Worm (Caenorhabditis elegans) whole organism, L2 larva: Measurements from ENCODE around the gene srxa-10.

Source experiments
- C34F6.9 ChIP-seq: fragments of 150-350 bp; optimal IDR thresholded peaks from 2 replicates; lab custom pipeline; 2014; ENCODE audit warnings: missing biosample characterization, missing genetic modification characterization
- R02D3.7 ChIP-seq: fragments of 150-350 bp; optimal IDR thresholded peaks from 2 replicates; lab custom pipeline; 2014; ENCODE audit warnings: missing biosample characterization, missing genetic modification characterization
- Y55F3AM.14 ChIP-seq: fragments of 200-800 bp; sonication (Bioruptor generic); optimal IDR thresholded peaks from 2 replicates; lab custom pipeline; 2018; ENCODE audit warnings: mild to moderate bottlenecking, missing genetic modification characterization, missing compliant biosample characterization
- alr-1 ChIP-seq: fragments of 150-350 bp; optimal IDR thresholded peaks from 2 replicates; lab custom pipeline; 2014; ENCODE audit warnings: missing biosample characterization, missing genetic modification characterization
- ceh-82 ChIP-seq: fragments of 150-350 bp; optimal IDR thresholded peaks from 2 replicates; lab custom pipeline; 2014; ENCODE audit warnings: missing biosample characterization, missing genetic modification characterization
- crh-2 ChIP-seq: sonication (generic microtip); optimal IDR thresholded peaks from 2 replicates; lab custom pipeline; 2017; ENCODE audit warnings: missing biosample characterization, missing genetic modification characterization
- dmd-4 ChIP-seq: sonication (generic microtip); optimal IDR thresholded peaks from 2 replicates; lab custom pipeline; 2017; ENCODE audit warnings: missing biosample characterization, missing genetic modification characterization
- elt-1 ChIP-seq: fragments of 150-350 bp; optimal IDR thresholded peaks from 2 replicates; lab custom pipeline; 2014; ENCODE audit warnings: missing biosample characterization, missing genetic modification characterization
- elt-3 ChIP-seq: sonication (generic microtip); optimal IDR thresholded peaks from 2 replicates; lab custom pipeline; 2017; ENCODE audit warnings: missing biosample characterization, missing genetic modification characterization
- fos-1 ChIP-seq: fragments of 150-350 bp; optimal IDR thresholded peaks from 2 replicates; lab custom pipeline; 2014; ENCODE audit warnings: missing biosample characterization, missing genetic modification characterization
- gmeb-1 ChIP-seq: fragments of 150-350 bp; optimal IDR thresholded peaks from 2 replicates; lab custom pipeline; 2014; ENCODE audit warnings: missing biosample characterization, missing genetic modification characterization
- lin-11 ChIP-seq: fragments of 150-350 bp; sonication (generic microtip); optimal IDR thresholded peaks from 2 replicates; lab custom pipeline; 2014; ENCODE audit warnings: missing biosample characterization, missing genetic modification characterization, inconsistent platforms, mixed read lengths
- lin-13 ChIP-seq: fragments of 150-350 bp; optimal IDR thresholded peaks from 2 replicates; lab custom pipeline; 2014; ENCODE audit warnings: missing biosample characterization, missing genetic modification reagents, missing genetic modification characterization
- lin-39 ChIP-seq: fragments of 150-350 bp; optimal IDR thresholded peaks from 2 replicates; lab custom pipeline; 2014; ENCODE audit warnings: missing biosample characterization, missing genetic modification reagents, missing genetic modification characterization
- mab-5 ChIP-seq: fragments of 150-350 bp; optimal IDR thresholded peaks from 2 replicates; lab custom pipeline; 2014; ENCODE audit warnings: missing biosample characterization, missing genetic modification characterization
- mbf-1 ChIP-seq: sonication (generic microtip); optimal IDR thresholded peaks from 2 replicates; lab custom pipeline; 2017; ENCODE audit warnings: missing biosample characterization, missing genetic modification characterization
- mdl-1 ChIP-seq, 2 experiments: fragments of 150-350 bp in 1 of 2; sonication (generic microtip) in 1 of 2; optimal IDR thresholded peaks; 2 replicates each; lab custom pipeline; 2017; ENCODE audit warnings: missing biosample characterization in 2 of 2, missing genetic modification characterization in 2 of 2
- nhr-10 ChIP-seq: sonication (generic microtip); optimal IDR thresholded peaks from 2 replicates; lab custom pipeline; 2017; ENCODE audit warnings: missing biosample characterization, missing genetic modification characterization
- nhr-11 ChIP-seq: fragments of 150-350 bp; optimal IDR thresholded peaks from 2 replicates; lab custom pipeline; 2014; ENCODE audit warnings: missing biosample characterization, missing genetic modification characterization
- nhr-12 ChIP-seq: fragments of 150-350 bp; optimal IDR thresholded peaks from 2 replicates; lab custom pipeline; 2014; ENCODE audit warnings: missing biosample characterization, missing genetic modification characterization
- nhr-21 ChIP-seq: fragments of 150-350 bp; optimal IDR thresholded peaks from 2 replicates; lab custom pipeline; 2014; ENCODE audit warnings: missing biosample characterization, missing genetic modification characterization
- nhr-23 ChIP-seq: fragments of 150-350 bp; optimal IDR thresholded peaks from 2 replicates; lab custom pipeline; 2014; ENCODE audit warnings: missing biosample characterization, missing genetic modification reagents, missing genetic modification characterization
- nhr-25 ChIP-seq: fragments of 150-350 bp; sonication (generic microtip); optimal IDR thresholded peaks from 3 replicates; lab custom pipeline; 2014; ENCODE audit warnings: missing biosample characterization, missing genetic modification characterization
- nhr-77 ChIP-seq: fragments of 150-350 bp; optimal IDR thresholded peaks from 2 replicates; lab custom pipeline; 2014; ENCODE audit warnings: missing biosample characterization, missing genetic modification characterization
- peb-1 ChIP-seq: fragments of 150-350 bp; optimal IDR thresholded peaks from 2 replicates; lab custom pipeline; 2014; ENCODE audit warnings: missing biosample characterization, missing genetic modification characterization
- sem-4 ChIP-seq: fragments of 150-350 bp; optimal IDR thresholded peaks from 2 replicates; lab custom pipeline; 2014; ENCODE audit warnings: missing biosample characterization, missing genetic modification reagents, missing genetic modification characterization
- sma-3 ChIP-seq: sonication (generic microtip); optimal IDR thresholded peaks from 2 replicates; lab custom pipeline; 2016; ENCODE audit warnings: missing genetic modification reagents, missing genetic modification characterization, missing compliant biosample characterization
- sma-9 ChIP-seq, 2 experiments: fragments of 150-350 bp in 1 of 2; sonication (generic microtip) in 1 of 2; optimal IDR thresholded peaks; 2 replicates each; lab custom pipeline; 2014 to 2016; ENCODE audit warnings: missing genetic modification characterization in 2 of 2, mild to moderate bottlenecking in 1 of 2, missing biosample characterization in 1 of 2, missing compliant biosample characterization in 1 of 2, missing genetic modification reagents in 1 of 2, moderate library complexity in 1 of 2
- unc-39 ChIP-seq: fragments of 150-350 bp; optimal IDR thresholded peaks from 2 replicates; lab custom pipeline; 2014; ENCODE audit warnings: missing biosample characterization, missing genetic modification characterization
- unc-62 ChIP-seq: fragments of 150-350 bp; optimal IDR thresholded peaks from 2 replicates; lab custom pipeline; 2014; ENCODE audit warnings: missing biosample characterization, missing genetic modification reagents, missing genetic modification characterization
- ztf-1 ChIP-seq: fragments of 200-800 bp; sonication (Bioruptor generic); conservative IDR thresholded peaks from 2 replicates; pipeline ENCODE4 v1.3.6; 2022; ENCODE audit warnings: missing genetic modification characterization, missing compliant biosample characterization
- ztf-11 ChIP-seq: sonication (generic microtip); optimal IDR thresholded peaks from 2 replicates; lab custom pipeline; 2017; ENCODE audit warnings: missing biosample characterization, missing genetic modification characterization
- ztf-4 ChIP-seq: fragments of 150-350 bp; optimal IDR thresholded peaks from 2 replicates; lab custom pipeline; 2014; ENCODE audit warnings: missing biosample characterization, missing genetic modification characterization

Gene srxa-10

DNA sequence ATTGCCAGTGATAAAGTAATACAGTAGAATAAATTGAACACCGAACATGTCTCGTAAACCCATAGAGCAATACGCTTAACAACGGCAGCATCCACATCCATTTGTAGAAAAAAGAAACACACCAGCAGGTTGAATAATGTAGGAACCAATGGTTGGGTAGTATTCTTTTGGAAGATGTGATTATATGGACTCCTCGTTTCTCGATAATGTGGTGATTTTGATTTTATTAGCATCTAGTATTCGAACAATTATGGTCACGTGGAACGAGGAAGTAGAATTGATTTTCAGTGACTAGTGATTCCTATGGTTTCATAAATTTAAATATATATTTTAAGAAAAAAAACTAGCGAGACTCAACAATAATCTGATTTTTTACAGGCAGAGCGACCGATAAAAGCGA is at the start of gene srxa-10:
TSS of gene srxa-10 (minus strand) at position 101 of the 400 bp plus-strand sequence.
- no peak for TF ChIP-seq nhr-21 (tag; lab: Kevin White, UChicago)
- no peak for TF ChIP-seq ztf-1 (GFP tag; lab: Robert Waterston, UW)

DNA sequence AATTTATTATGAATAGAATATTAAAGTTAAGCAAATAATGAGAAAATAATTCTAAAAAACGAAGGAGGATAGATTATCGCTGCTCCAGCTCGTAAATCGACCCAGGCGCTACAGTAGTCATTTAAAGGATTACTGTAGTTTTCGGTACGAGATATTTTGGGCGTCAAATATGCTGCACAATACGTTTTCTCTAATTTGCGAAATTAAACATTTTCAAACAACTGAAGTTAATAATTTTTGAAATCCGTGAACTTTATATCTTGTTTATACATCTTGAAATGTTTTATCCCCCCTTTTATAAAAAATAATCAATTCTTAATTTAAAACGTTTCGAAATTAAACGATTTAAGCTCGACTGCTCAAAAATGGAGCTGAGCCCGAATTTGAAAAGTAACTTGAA is 49.7 kb upstream of the srxa-10 start, which contains the start of gene K11H3.2:
TSS of gene K11H3.2 (plus strand) at position 301 of the 400 bp plus-strand sequence.
- no peak for TF ChIP-seq mdl-1 (tag; optimal IDR thresholded peaks at IDR 0.05; lab: Kevin White, UChicago)
- no peak for TF ChIP-seq nhr-11 (tag; lab: Kevin White, UChicago)
- TF ChIP-seq ztf-11 (tag; lab: Kevin White, UChicago) = no peak
- TF ChIP-seq C34F6.9 (tag; lab: Kevin White, UChicago) = no peak
- no peak for TF ChIP-seq lin-11
- TF ChIP-seq fos-1 (tag; lab: Kevin White, UChicago) = no peak
- TF ChIP-seq nhr-12 (tag; lab: Kevin White, UChicago) = no peak
- no peak for TF ChIP-seq lin-13 (GFP tag; lab: Kevin White, UChicago)
- TF ChIP-seq ceh-82 = no peak
- TF ChIP-seq sma-9 (GFP tag; optimal IDR thresholded peaks at IDR 0.05; lab: Kevin White, UChicago) = no peak
- no peak for TF ChIP-seq sma-9 (tag; optimal IDR thresholded peaks at IDR 0.05; lab: Kevin White, UChicago)
- no peak for TF ChIP-seq sma-3 (GFP tag; lab: Kevin White, UChicago)
- no peak for TF ChIP-seq ztf-4 (tag; lab: Kevin White, UChicago)
- TF ChIP-seq lin-39 (tag; lab: Kevin White, UChicago) = no peak
- no peak for TF ChIP-seq alr-1 (tag; lab: Kevin White, UChicago)
- TF ChIP-seq unc-39 (tag; lab: Kevin White, UChicago) = no peak
- TF ChIP-seq gmeb-1 (tag; lab: Kevin White, UChicago) = no peak
- no peak for TF ChIP-seq dmd-4 (tag; lab: Kevin White, UChicago)
- no peak for TF ChIP-seq mab-5 (tag; lab: Kevin White, UChicago)

DNA sequence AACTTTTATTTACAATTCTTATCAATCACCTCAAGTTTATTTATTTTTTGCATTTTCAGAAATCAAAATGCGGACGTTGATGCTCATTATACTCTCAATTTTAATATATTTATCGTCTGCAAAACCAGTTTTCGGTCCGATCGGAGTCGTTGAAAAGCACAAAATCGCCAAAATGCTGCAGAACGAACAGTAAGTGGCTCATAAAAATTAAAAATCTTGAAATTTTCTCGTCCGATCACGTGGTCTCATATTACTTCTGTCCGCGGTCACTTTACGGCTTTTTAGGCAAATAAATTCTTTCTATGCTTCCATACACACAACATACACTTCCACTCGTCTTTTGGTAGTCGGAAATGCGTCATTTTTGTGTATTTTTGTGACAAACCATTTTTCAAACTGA is 47.4 kb upstream of the srxa-10 start, which contains the start of gene K11H3.5:
TSS of gene K11H3.5 (plus strand) at position 54 of the 400 bp plus-strand sequence.
- TF ChIP-seq unc-62 (GFP tag; lab: Kevin White, UChicago) (no peak), mdl-1 (tag; optimal IDR thresholded peaks at IDR 0.05; lab: Kevin White, UChicago) (no peak), R02D3.7 (tag; lab: Kevin White, UChicago) (no peak), sem-4 (no peak), unc-39 (tag; lab: Kevin White, UChicago) (no peak), elt-1 (tag; lab: Kevin White, UChicago) (no peak), nhr-11 (tag; lab: Kevin White, UChicago) (no peak), nhr-77 (tag; lab: Kevin White, UChicago) (no peak), lin-39 (tag; lab: Kevin White, UChicago) (no peak), ceh-82 (no peak), nhr-12 (tag; lab: Kevin White, UChicago) (no peak), nhr-10 (tag; lab: Kevin White, UChicago) (no peak), peb-1 (tag; lab: Kevin White, UChicago) (no peak)
- TF ChIP-seq, all 48 proteins: peak for 0

- TF ChIP-seq nhr-25 (tag; lab: Kevin White, UChicago) = no peak
- TF ChIP-seq lin-11 = no peak
Measured at ce11 chrIII:9834888-9835287, 38.5 kb upstream of the srxa-10 start, which contains the start of gene K11H3.8. Gene K11H3.8 (plus strand): TSS chrIII:9835188.

- TF ChIP-seq lin-11 (no peak), elt-3 (tag; lab: Kevin White, UChicago) (no peak), ceh-82 (no peak), nhr-25 (tag; lab: Kevin White, UChicago) (no peak), C34F6.9 (tag; lab: Kevin White, UChicago) (no peak), mdl-1 (tag; optimal IDR thresholded peaks at IDR 0.05; lab: Kevin White, UChicago) (no peak), crh-2 (tag; lab: Kevin White, UChicago) (no peak), unc-62 (GFP tag; lab: Kevin White, UChicago) (no peak), sma-3 (GFP tag; lab: Kevin White, UChicago) (no peak), alr-1 (tag; lab: Kevin White, UChicago) (no peak), nhr-21 (tag; lab: Kevin White, UChicago) (no peak), mbf-1 (tag; lab: Kevin White, UChicago) (no peak), nhr-23 (tag; lab: Kevin White, UChicago) (no peak), Y55F3AM.14 (no peak), lin-39 (tag; lab: Kevin White, UChicago) (no peak)
Measured at ce11 chrIII:9832569-9832968, 36.2 kb upstream of the srxa-10 start.
